Worm (Caenorhabditis elegans) whole organism, L2 larva: ENCODE measurements around the gene npp-21.
A peak's percentile ranks its signal among the peaks of the same experiment; 100 is the strongest.

Experiments used
- C34F6.9 ChIP-seq: fragments of 150-350 bp; optimal IDR thresholded peaks from 2 replicates; lab custom pipeline; 2014; ENCODE audit warnings: missing biosample characterization, missing genetic modification characterization
- F13H6.1 ChIP-seq: sonication (generic microtip); optimal IDR thresholded peaks from 2 replicates; lab custom pipeline; 2016; ENCODE audit warnings: missing genetic modification characterization, missing compliant biosample characterization
- R02D3.7 ChIP-seq: fragments of 150-350 bp; optimal IDR thresholded peaks from 2 replicates; lab custom pipeline; 2014; ENCODE audit warnings: missing biosample characterization, missing genetic modification characterization
- Y55F3AM.14 ChIP-seq: fragments of 200-800 bp; sonication (Bioruptor generic); optimal IDR thresholded peaks from 2 replicates; lab custom pipeline; 2018; ENCODE audit warnings: mild to moderate bottlenecking, missing genetic modification characterization, missing compliant biosample characterization
- alr-1 ChIP-seq: fragments of 150-350 bp; optimal IDR thresholded peaks from 2 replicates; lab custom pipeline; 2014; ENCODE audit warnings: missing biosample characterization, missing genetic modification characterization
- aly-2 ChIP-seq: fragments of 150-350 bp; optimal IDR thresholded peaks from 2 replicates; lab custom pipeline; 2014; ENCODE audit warnings: missing biosample characterization, missing genetic modification characterization
- ama-1 ChIP-seq: fragments of 150-350 bp; optimal IDR thresholded peaks from 2 replicates; lab custom pipeline; 2018; ENCODE audit warnings: inconsistent platforms
- ceh-16 ChIP-seq: fragments of 150-350 bp; optimal IDR thresholded peaks from 2 replicates; lab custom pipeline; 2014; ENCODE audit warnings: missing biosample characterization, missing genetic modification characterization
- crh-2 ChIP-seq: sonication (generic microtip); optimal IDR thresholded peaks from 2 replicates; lab custom pipeline; 2017; ENCODE audit warnings: missing biosample characterization, missing genetic modification characterization
- dmd-4 ChIP-seq: sonication (generic microtip); optimal IDR thresholded peaks from 2 replicates; lab custom pipeline; 2017; ENCODE audit warnings: missing biosample characterization, missing genetic modification characterization
- egl-27 ChIP-seq: sonication (generic microtip); optimal IDR thresholded peaks from 3 replicates; lab custom pipeline; 2017; ENCODE audit warnings: missing biosample characterization, missing genetic modification reagents, missing genetic modification characterization
- elt-1 ChIP-seq: fragments of 150-350 bp; optimal IDR thresholded peaks from 2 replicates; lab custom pipeline; 2014; ENCODE audit warnings: missing biosample characterization, missing genetic modification characterization
- elt-3 ChIP-seq: sonication (generic microtip); optimal IDR thresholded peaks from 2 replicates; lab custom pipeline; 2017; ENCODE audit warnings: missing biosample characterization, missing genetic modification characterization
- fos-1 ChIP-seq: fragments of 150-350 bp; optimal IDR thresholded peaks from 2 replicates; lab custom pipeline; 2014; ENCODE audit warnings: missing biosample characterization, missing genetic modification characterization
- gmeb-1 ChIP-seq: fragments of 150-350 bp; optimal IDR thresholded peaks from 2 replicates; lab custom pipeline; 2014; ENCODE audit warnings: missing biosample characterization, missing genetic modification characterization
- lin-11 ChIP-seq: fragments of 150-350 bp; sonication (generic microtip); optimal IDR thresholded peaks from 2 replicates; lab custom pipeline; 2014; ENCODE audit warnings: missing biosample characterization, missing genetic modification characterization, inconsistent platforms, mixed read lengths
- lin-13 ChIP-seq: fragments of 150-350 bp; optimal IDR thresholded peaks from 2 replicates; lab custom pipeline; 2014; ENCODE audit warnings: missing biosample characterization, missing genetic modification reagents, missing genetic modification characterization
- lsy-2 ChIP-seq, 2 experiments: fragments of 150-350 bp in 1 of 2; sonication (generic microtip) in 1 of 2; optimal IDR thresholded peaks; 2 replicates each; lab custom pipeline; 2014 to 2017; ENCODE audit warnings: missing biosample characterization in 2 of 2, missing genetic modification characterization in 2 of 2
- mab-5 ChIP-seq: fragments of 150-350 bp; optimal IDR thresholded peaks from 2 replicates; lab custom pipeline; 2014; ENCODE audit warnings: missing biosample characterization, missing genetic modification characterization
- mbf-1 ChIP-seq: sonication (generic microtip); optimal IDR thresholded peaks from 2 replicates; lab custom pipeline; 2017; ENCODE audit warnings: missing biosample characterization, missing genetic modification characterization
- mdl-1 ChIP-seq, 2 experiments: fragments of 150-350 bp in 1 of 2; sonication (generic microtip) in 1 of 2; optimal IDR thresholded peaks; 2 replicates each; lab custom pipeline; 2017; ENCODE audit warnings: missing biosample characterization in 2 of 2, missing genetic modification characterization in 2 of 2
- nhr-10 ChIP-seq: sonication (generic microtip); optimal IDR thresholded peaks from 2 replicates; lab custom pipeline; 2017; ENCODE audit warnings: missing biosample characterization, missing genetic modification characterization
- nhr-11 ChIP-seq: fragments of 150-350 bp; optimal IDR thresholded peaks from 2 replicates; lab custom pipeline; 2014; ENCODE audit warnings: missing biosample characterization, missing genetic modification characterization
- nhr-129 ChIP-seq: fragments of 150-350 bp; optimal IDR thresholded peaks from 2 replicates; lab custom pipeline; 2014; ENCODE audit warnings: missing biosample characterization, missing genetic modification characterization
- nhr-237 ChIP-seq: fragments of 150-350 bp; optimal IDR thresholded peaks from 2 replicates; lab custom pipeline; 2014; ENCODE audit warnings: missing biosample characterization, missing genetic modification characterization
- nhr-25 ChIP-seq: fragments of 150-350 bp; sonication (generic microtip); optimal IDR thresholded peaks from 3 replicates; lab custom pipeline; 2014; ENCODE audit warnings: missing biosample characterization, missing genetic modification characterization
- nhr-6 ChIP-seq: fragments of 150-350 bp; optimal IDR thresholded peaks from 2 replicates; lab custom pipeline; 2014; ENCODE audit warnings: missing biosample characterization, missing genetic modification characterization
- peb-1 ChIP-seq: fragments of 150-350 bp; optimal IDR thresholded peaks from 2 replicates; lab custom pipeline; 2014; ENCODE audit warnings: missing biosample characterization, missing genetic modification characterization
- sma-3 ChIP-seq: sonication (generic microtip); optimal IDR thresholded peaks from 2 replicates; lab custom pipeline; 2016; ENCODE audit warnings: missing genetic modification reagents, missing genetic modification characterization, missing compliant biosample characterization
- sma-9 ChIP-seq, 2 experiments: fragments of 150-350 bp in 1 of 2; sonication (generic microtip) in 1 of 2; optimal IDR thresholded peaks; 2 replicates each; lab custom pipeline; 2014 to 2016; ENCODE audit warnings: missing genetic modification characterization in 2 of 2, mild to moderate bottlenecking in 1 of 2, missing biosample characterization in 1 of 2, missing compliant biosample characterization in 1 of 2, missing genetic modification reagents in 1 of 2, moderate library complexity in 1 of 2
- snpc-4 ChIP-seq: fragments of 150-350 bp; optimal IDR thresholded peaks from 2 replicates; lab custom pipeline; 2014; ENCODE audit warnings: missing biosample characterization, missing genetic modification characterization
- unc-39 ChIP-seq: fragments of 150-350 bp; optimal IDR thresholded peaks from 2 replicates; lab custom pipeline; 2014; ENCODE audit warnings: missing biosample characterization, missing genetic modification characterization
- unc-55 ChIP-seq: fragments of 150-350 bp; sonication (generic microtip); optimal IDR thresholded peaks from 3 replicates; lab custom pipeline; 2014; ENCODE audit warnings: missing biosample characterization, missing genetic modification reagents, missing genetic modification characterization
- unc-62 ChIP-seq: fragments of 150-350 bp; optimal IDR thresholded peaks from 2 replicates; lab custom pipeline; 2014; ENCODE audit warnings: missing biosample characterization, missing genetic modification reagents, missing genetic modification characterization
- ztf-1 ChIP-seq: fragments of 200-800 bp; sonication (Bioruptor generic); conservative IDR thresholded peaks from 2 replicates; pipeline ENCODE4 v1.3.6; 2022; ENCODE audit warnings: missing genetic modification characterization, missing compliant biosample characterization
- ztf-11 ChIP-seq: sonication (generic microtip); optimal IDR thresholded peaks from 2 replicates; lab custom pipeline; 2017; ENCODE audit warnings: missing biosample characterization, missing genetic modification characterization
- ztf-4 ChIP-seq: fragments of 150-350 bp; optimal IDR thresholded peaks from 2 replicates; lab custom pipeline; 2014; ENCODE audit warnings: missing biosample characterization, missing genetic modification characterization

The npp-21 gene

DNA sequence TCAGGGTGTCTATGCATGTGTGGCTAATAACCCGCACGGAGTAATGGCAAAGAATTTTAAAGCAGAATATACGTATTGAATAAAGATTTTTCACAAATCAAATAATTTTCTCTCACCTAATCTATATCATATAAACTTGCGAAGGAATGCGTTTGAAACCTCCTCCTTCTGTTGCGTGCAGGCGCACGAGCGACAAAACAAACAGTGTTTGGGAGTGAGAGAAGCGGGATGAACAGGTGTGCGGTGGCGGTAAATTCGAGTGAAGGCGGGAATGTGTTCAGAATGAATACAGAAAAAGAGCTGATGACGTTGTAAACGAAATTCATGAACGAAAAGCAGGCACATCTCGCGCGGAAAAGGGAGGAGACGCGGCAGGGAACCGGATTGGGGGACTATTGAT, 14.9 kb downstream of the npp-21 start:
- TF ChIP-seq ztf-11 (tag; lab: Kevin White, UChicago) (no peak), snpc-4 (tag; lab: Kevin White, UChicago) (no peak), aly-2 (tag; lab: Kevin White, UChicago) (no peak), Y55F3AM.14 (GFP tag; lab: Kevin White, UChicago) (no peak), unc-55 (GFP tag; lab: Kevin White, UChicago) (no peak), sma-9 (GFP tag; optimal IDR thresholded peaks at IDR 0.05; lab: Kevin White, UChicago) (no peak), sma-9 (tag; optimal IDR thresholded peaks at IDR 0.05; lab: Kevin White, UChicago) (no peak), unc-62 (no peak), nhr-11 (tag; lab: Kevin White, UChicago) (no peak), nhr-25 (no peak), lsy-2 (tag; optimal IDR thresholded peaks at IDR 0.05; lab: Kevin White, UChicago) (no peak)

DNA sequence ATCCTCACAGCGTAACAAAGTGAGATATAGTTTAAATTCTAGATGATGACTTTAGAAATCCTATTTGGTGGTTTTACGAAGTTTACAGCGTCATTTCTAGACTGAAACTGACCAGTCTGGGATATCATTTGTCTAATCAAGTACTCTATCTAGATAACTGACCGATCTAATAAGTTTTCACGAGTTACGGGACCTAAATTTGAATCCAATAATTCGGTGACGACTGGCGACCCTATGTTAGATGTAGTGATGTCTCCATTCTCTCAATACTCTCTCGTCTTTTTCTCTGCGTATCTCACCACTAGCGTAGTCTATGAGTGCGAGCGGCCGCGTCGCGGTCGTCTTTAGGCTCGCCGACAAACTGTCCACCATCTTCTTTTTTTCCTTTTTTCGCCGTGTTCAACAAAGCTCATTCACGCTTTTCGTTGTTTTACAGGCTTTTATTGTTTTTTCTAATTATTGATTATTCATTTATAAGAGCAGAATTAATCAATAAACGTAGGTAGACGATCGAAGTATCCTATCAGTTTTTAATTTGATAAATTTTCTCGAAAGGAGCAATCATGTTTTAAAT, 15.9 kb downstream of the npp-21 start:
- TF ChIP-seq ama-1 (lab: Kevin White, UChicago) (peak; percentile 75), F13H6.1 (tag; lab: Kevin White, UChicago) (peak; percentile 24), nhr-129 (tag; lab: Kevin White, UChicago) (peak; percentile 28), C34F6.9 (tag; lab: Kevin White, UChicago) (peak; percentile 57), nhr-6 (tag; lab: Kevin White, UChicago) (no peak), lsy-2 (tag; optimal IDR thresholded peaks at IDR 0.05; lab: Kevin White, UChicago) (peak in 1 of 2 experiments; percentile 44)

DNA sequence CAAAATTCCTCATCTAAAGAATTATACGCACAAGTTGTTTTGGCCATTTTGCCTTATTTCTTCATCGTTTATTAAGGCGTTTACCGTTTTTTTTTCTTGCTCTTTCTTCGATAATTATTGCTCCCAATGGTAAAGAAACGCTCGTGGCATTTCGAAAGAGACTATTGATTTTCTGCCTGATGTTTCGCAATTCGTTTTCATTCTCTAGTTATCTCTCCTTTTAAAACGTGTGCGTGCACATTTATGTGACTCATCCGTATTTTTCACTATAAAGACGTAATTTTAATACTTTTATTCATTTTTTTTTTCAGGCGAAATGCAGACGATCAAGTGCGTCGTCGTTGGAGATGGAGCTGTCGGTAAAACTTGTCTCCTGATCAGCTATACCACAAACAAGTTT, 16.7 kb downstream of the npp-21 start, which contains the start of gene cdc-42:
Gene cdc-42 (plus strand): TSS at position 312 of the 400 bp plus-strand sequence.
- TF ChIP-seq nhr-6 (tag; lab: Kevin White, UChicago): no peak
- no peak for TF ChIP-seq elt-3
- no peak for TF ChIP-seq mdl-1 (tag; optimal IDR thresholded peaks at IDR 0.05; lab: Kevin White, UChicago)
- TF ChIP-seq snpc-4 (tag; lab: Kevin White, UChicago): no peak
- TF ChIP-seq nhr-11 (tag; lab: Kevin White, UChicago): no peak
- TF ChIP-seq nhr-10 (tag; lab: Kevin White, UChicago): no peak
- no peak for TF ChIP-seq ceh-16 (tag; lab: Kevin White, UChicago)
- TF ChIP-seq mab-5 (tag; lab: Kevin White, UChicago): no peak
- TF ChIP-seq nhr-237 (tag; lab: Kevin White, UChicago): no peak
- no peak for TF ChIP-seq mbf-1
- no peak for TF ChIP-seq lin-13 (GFP tag; lab: Kevin White, UChicago)
- TF ChIP-seq sma-3 (GFP tag; lab: Kevin White, UChicago): no peak
- no peak for TF ChIP-seq sma-9 (GFP tag; optimal IDR thresholded peaks at IDR 0.05; lab: Kevin White, UChicago)
- TF ChIP-seq sma-9 (tag; optimal IDR thresholded peaks at IDR 0.05; lab: Kevin White, UChicago): no peak
- no peak for TF ChIP-seq gmeb-1 (tag; lab: Kevin White, UChicago)
- no peak for TF ChIP-seq F13H6.1 (tag; lab: Kevin White, UChicago)
- no peak for TF ChIP-seq alr-1 (tag; lab: Kevin White, UChicago)
- no peak for TF ChIP-seq peb-1 (tag; lab: Kevin White, UChicago)
- TF ChIP-seq egl-27 (tag; lab: Kevin White, UChicago): no peak
- no peak for TF ChIP-seq unc-55 (GFP tag; lab: Kevin White, UChicago)
- TF ChIP-seq, all 48 proteins: peak for 0

DNA sequence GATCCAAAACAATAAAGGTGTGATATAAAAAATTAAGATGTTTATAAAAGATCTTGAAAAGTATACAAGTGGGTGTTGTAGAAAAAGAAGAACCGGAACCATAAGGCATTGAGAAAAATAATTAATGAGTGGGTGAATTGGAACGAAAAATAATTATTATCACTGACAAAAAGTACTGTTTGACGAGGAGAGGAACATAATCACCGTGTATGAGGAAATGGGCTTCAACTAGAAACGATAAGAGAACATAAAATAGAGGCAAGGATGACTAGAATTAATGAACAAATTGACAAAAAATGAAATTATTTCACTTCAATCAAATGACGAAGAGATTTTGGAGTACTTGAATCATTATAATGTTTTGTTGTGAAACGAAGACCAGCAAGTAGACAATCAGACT, 18.8 kb downstream of the npp-21 start:
- TF ChIP-seq fos-1 (tag; lab: Kevin White, UChicago): peak; percentile 79
- TF ChIP-seq crh-2 (tag; lab: Kevin White, UChicago): no peak

DNA sequence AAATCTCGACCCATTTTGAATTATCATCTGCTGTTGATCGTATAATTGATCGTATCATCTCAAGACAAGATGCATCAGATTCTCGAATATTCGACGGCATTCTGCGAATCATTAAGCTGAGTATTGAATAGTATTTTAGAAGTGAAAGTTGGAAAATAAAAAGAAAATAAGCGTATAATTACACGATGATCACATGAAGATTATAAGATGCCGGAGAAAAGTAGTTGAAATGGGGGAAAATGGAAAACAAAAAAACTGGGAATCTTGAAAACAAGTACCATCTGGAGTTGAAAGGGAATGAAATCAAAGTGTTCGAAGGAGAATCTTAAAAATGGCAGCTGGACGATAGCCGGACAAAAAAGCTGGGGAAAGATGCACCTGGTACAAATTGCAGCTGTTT, 21.0 kb downstream of the npp-21 start, which contains the start of gene R07G3.8:
Gene R07G3.8 (minus strand): TSS at position 101 of the 400 bp plus-strand sequence.
- TF ChIP-seq R02D3.7 (tag; lab: Kevin White, UChicago): no peak
- no peak for TF ChIP-seq lin-13 (GFP tag; lab: Kevin White, UChicago)
- no peak for TF ChIP-seq unc-39 (tag; lab: Kevin White, UChicago)
- TF ChIP-seq nhr-129 (tag; lab: Kevin White, UChicago): no peak
- TF ChIP-seq elt-1 (tag; lab: Kevin White, UChicago): no peak
- TF ChIP-seq lin-11: no peak
- TF ChIP-seq egl-27 (tag; lab: Kevin White, UChicago): no peak
- no peak for TF ChIP-seq ztf-1 (GFP tag; lab: Robert Waterston, UW)
- TF ChIP-seq nhr-6 (tag; lab: Kevin White, UChicago): no peak
- no peak for TF ChIP-seq ztf-11 (tag; lab: Kevin White, UChicago)
- no peak for TF ChIP-seq sma-9 (GFP tag; optimal IDR thresholded peaks at IDR 0.05; lab: Kevin White, UChicago)
- no peak for TF ChIP-seq sma-9 (tag; optimal IDR thresholded peaks at IDR 0.05; lab: Kevin White, UChicago)
- no peak for TF ChIP-seq ztf-4 (tag; lab: Kevin White, UChicago)
- no peak for TF ChIP-seq ceh-16 (tag; lab: Kevin White, UChicago)
- no peak for TF ChIP-seq sma-3 (GFP tag; lab: Kevin White, UChicago)
- no peak for TF ChIP-seq alr-1 (tag; lab: Kevin White, UChicago)
- no peak for TF ChIP-seq dmd-4 (tag; lab: Kevin White, UChicago)
- TF ChIP-seq mab-5 (tag; lab: Kevin White, UChicago): no peak
